Fruit fly (Drosophila melanogaster) whole organism, prepupa: ENCODE results near the gene Phf5a.

Source experiments
- Blimp-1 ChIP-seq: fragments of 200-800 bp; sonication (Bioruptor generic); optimal IDR thresholded peaks from 3 replicates; lab custom pipeline; 2017; ENCODE audit warnings: missing biosample characterization, missing genetic modification characterization, mild to moderate bottlenecking, moderate library complexity, missing genetic modification reagents
- CG11294 ChIP-seq: fragments of 200-800 bp; sonication (Bioruptor generic); IDR thresholded peaks from 2 replicates; pipeline ENCODE4 v1.3.6; 2022; ENCODE audit warnings: missing biosample characterization, missing genetic modification characterization
- CG11762 ChIP-seq: fragments of 200-800 bp; sonication (Bioruptor generic); optimal IDR thresholded peaks from 3 replicates; lab custom pipeline; 2016; ENCODE audit warnings: missing biosample characterization, missing genetic modification characterization; ENCODE audit not compliant: insufficient read depth
- CG11902 ChIP-seq: fragments of 200-800 bp; sonication (Bioruptor generic); optimal IDR thresholded peaks from 3 replicates; lab custom pipeline; 2016; ENCODE audit warnings: missing biosample characterization, missing genetic modification characterization
- CG15336 ChIP-seq: fragments of 200-800 bp; sonication (Bioruptor generic); IDR thresholded peaks from 2 replicates; pipeline ENCODE4 v1.3.6; 2022; ENCODE audit warnings: missing biosample characterization, missing genetic modification characterization
- CG16779 ChIP-seq: fragments of 200-800 bp; sonication (Bioruptor generic); optimal IDR thresholded peaks from 3 replicates; lab custom pipeline; 2017; ENCODE audit warnings: missing biosample characterization, mild to moderate bottlenecking, missing genetic modification characterization
- CG3032 ChIP-seq: fragments of 200-800 bp; optimal IDR thresholded peaks from 2 replicates; lab custom pipeline; 2019; ENCODE audit warnings: missing biosample characterization, mild to moderate bottlenecking, missing genetic modification characterization, moderate library complexity
- CG31627 ChIP-seq: fragments of 200-800 bp; sonication (Bioruptor generic); optimal IDR thresholded peaks from 3 replicates; lab custom pipeline; 2016; ENCODE audit warnings: missing biosample characterization, missing genetic modification characterization
- CG32006 ChIP-seq: fragments of 200-800 bp; sonication (Bioruptor generic); optimal IDR thresholded peaks from 3 replicates; lab custom pipeline; 2017; ENCODE audit warnings: missing biosample characterization, mild to moderate bottlenecking, missing genetic modification characterization
- CG34406 ChIP-seq: fragments of 200-800 bp; sonication (Bioruptor generic); optimal IDR thresholded peaks from 3 replicates; lab custom pipeline; 2016; ENCODE audit warnings: missing biosample characterization, missing genetic modification characterization
- CG3919 ChIP-seq: fragments of 200-800 bp; sonication (Bioruptor generic); optimal IDR thresholded peaks from 3 replicates; lab custom pipeline; 2016; ENCODE audit warnings: missing biosample characterization, missing genetic modification characterization
- CG4318 ChIP-seq: fragments of 200-800 bp; sonication (Bioruptor generic); optimal IDR thresholded peaks from 3 replicates; lab custom pipeline; 2017; ENCODE audit warnings: missing biosample characterization, mild to moderate bottlenecking, missing genetic modification characterization
- CG6163 ChIP-seq: fragments of 200-800 bp; sonication (Bioruptor generic); IDR thresholded peaks from 3 replicates; pipeline ENCODE4 v1.3.6; 2022; ENCODE audit warnings: missing biosample characterization, missing genetic modification characterization
- CG6276 ChIP-seq: fragments of 200-800 bp; sonication (Bioruptor generic); optimal IDR thresholded peaks from 2 replicates; lab custom pipeline; 2017; ENCODE audit warnings: missing biosample characterization, mild to moderate bottlenecking, missing genetic modification characterization
- CG6792 ChIP-seq: fragments of 200-800 bp; sonication (Bioruptor generic); optimal IDR thresholded peaks from 3 replicates; lab custom pipeline; 2016; ENCODE audit warnings: missing biosample characterization, missing genetic modification characterization
- CG6808 ChIP-seq: fragments of 200-800 bp; sonication (Bioruptor generic); optimal IDR thresholded peaks from 3 replicates; lab custom pipeline; 2017; ENCODE audit warnings: missing biosample characterization, missing genetic modification characterization, mild to moderate bottlenecking, moderate library complexity, missing genetic modification reagents
- CG6854 ChIP-seq: fragments of 200-800 bp; sonication (Bioruptor generic); optimal IDR thresholded peaks from 2 replicates; lab custom pipeline; 2017; ENCODE audit warnings: missing biosample characterization, mild to moderate bottlenecking, missing genetic modification characterization
- CG8119 ChIP-seq: fragments of 200-800 bp; sonication (Bioruptor generic); IDR thresholded peaks from 3 replicates; pipeline ENCODE4 v1.3.6; 2022; ENCODE audit warnings: missing biosample characterization, missing genetic modification characterization
- CG8319 ChIP-seq: fragments of 200-800 bp; sonication (Bioruptor generic); optimal IDR thresholded peaks from 3 replicates; lab custom pipeline; 2016; ENCODE audit warnings: missing biosample characterization, missing genetic modification characterization
- CG8632 ChIP-seq: fragments of 200-800 bp; sonication (Bioruptor generic); optimal IDR thresholded peaks from 3 replicates; lab custom pipeline; 2016; ENCODE audit warnings: missing biosample characterization, missing genetic modification characterization
- CG9139 ChIP-seq: fragments of 200-800 bp; sonication (Bioruptor generic); optimal IDR thresholded peaks from 3 replicates; lab custom pipeline; 2017; ENCODE audit warnings: missing biosample characterization, mild to moderate bottlenecking, missing genetic modification characterization
- Eip75B ChIP-seq: fragments of 200-800 bp; sonication (Bioruptor generic); optimal IDR thresholded peaks from 3 replicates; lab custom pipeline; 2016; ENCODE audit warnings: missing biosample characterization, missing genetic modification characterization
- Eip78C ChIP-seq: fragments of 200-800 bp; sonication (Bioruptor generic); peaks from one replicate; lab custom pipeline; 2016; ENCODE audit warnings: missing biosample characterization, missing genetic modification characterization
- Eip93F ChIP-seq: fragments of 200-800 bp; sonication (Bioruptor generic); optimal IDR thresholded peaks from 2 replicates; lab custom pipeline; 2016; ENCODE audit warnings: missing biosample characterization, mild to moderate bottlenecking, missing genetic modification characterization
- Ets96B ChIP-seq: fragments of 200-800 bp; optimal IDR thresholded peaks from 2 replicates; lab custom pipeline; 2019; ENCODE audit warnings: missing biosample characterization, mild to moderate bottlenecking, missing genetic modification characterization, moderate library complexity
- Gug ChIP-seq: fragments of 200-800 bp; sonication (Bioruptor generic); IDR thresholded peaks from 2 replicates; pipeline ENCODE4 v1.3.6; 2022; ENCODE audit warnings: missing biosample characterization, missing genetic modification characterization
- Hr38 ChIP-seq: sonication (Bioruptor generic); optimal IDR thresholded peaks from 2 replicates; lab custom pipeline; 2016; ENCODE audit warnings: missing biosample characterization, missing genetic modification characterization
- Lpt ChIP-seq: fragments of 200-800 bp; sonication (Bioruptor generic); optimal IDR thresholded peaks from 3 replicates; lab custom pipeline; 2016; ENCODE audit warnings: missing biosample characterization, missing genetic modification characterization
- Met ChIP-seq: fragments of 200-800 bp; sonication (Bioruptor generic); optimal IDR thresholded peaks from 3 replicates; lab custom pipeline; 2016; ENCODE audit warnings: missing biosample characterization, missing genetic modification characterization
- OdsH ChIP-seq: fragments of 200-800 bp; sonication (Bioruptor generic); optimal IDR thresholded peaks from 3 replicates; lab custom pipeline; 2016; ENCODE audit warnings: missing biosample characterization, missing genetic modification characterization
- Sox102F ChIP-seq: fragments of 200-800 bp; sonication (Bioruptor generic); optimal IDR thresholded peaks from 2 replicates; lab custom pipeline; 2016; ENCODE audit warnings: missing biosample characterization, mild to moderate bottlenecking, missing genetic modification characterization
- Sox14 ChIP-seq: fragments of 200-800 bp; sonication (Bioruptor generic); optimal IDR thresholded peaks from 3 replicates; lab custom pipeline; 2016; ENCODE audit warnings: missing biosample characterization, missing genetic modification characterization
- Sox15 ChIP-seq: fragments of 200-800 bp; sonication (Bioruptor generic); optimal IDR thresholded peaks from 3 replicates; lab custom pipeline; 2016; ENCODE audit warnings: missing biosample characterization, missing genetic modification characterization
- acj6 ChIP-seq: fragments of 200-800 bp; sonication (Bioruptor generic); optimal IDR thresholded peaks from 3 replicates; lab custom pipeline; 2016; ENCODE audit warnings: missing biosample characterization, missing genetic modification characterization
- cyc ChIP-seq: fragments of 200-800 bp; sonication (Bioruptor generic); optimal IDR thresholded peaks from 3 replicates; lab custom pipeline; 2016; ENCODE audit warnings: missing biosample characterization, missing genetic modification characterization
- dac ChIP-seq: fragments of 200-800 bp; sonication (Bioruptor generic); optimal IDR thresholded peaks from 2 replicates; lab custom pipeline; 2017; ENCODE audit warnings: missing biosample characterization, mild to moderate bottlenecking, missing genetic modification characterization
- dsx ChIP-seq: fragments of 200-800 bp; optimal IDR thresholded peaks from 3 replicates; lab custom pipeline; 2019; ENCODE audit warnings: missing biosample characterization, mild to moderate bottlenecking, missing genetic modification characterization, moderate library complexity; ENCODE audit not compliant: poor library complexity, severe bottlenecking
- eg ChIP-seq: fragments of 200-800 bp; sonication (Bioruptor generic); IDR thresholded peaks from 3 replicates; pipeline ENCODE4 v1.3.6; 2022; ENCODE audit warnings: missing biosample characterization, missing genetic modification characterization
- esn ChIP-seq: fragments of 200-800 bp; sonication (Bioruptor generic); optimal IDR thresholded peaks from 2 replicates; lab custom pipeline; 2016; ENCODE audit warnings: missing biosample characterization, mild to moderate bottlenecking, missing genetic modification characterization, moderate library complexity
- fd59A ChIP-seq: fragments of 200-800 bp; sonication (Bioruptor generic); optimal IDR thresholded peaks from 2 replicates; lab custom pipeline; 2017; ENCODE audit warnings: missing biosample characterization, mild to moderate bottlenecking, missing genetic modification characterization, missing genetic modification reagents
- fd85E ChIP-seq: fragments of 200-800 bp; sonication (Bioruptor generic); optimal IDR thresholded peaks from 3 replicates; lab custom pipeline; 2016; ENCODE audit warnings: missing biosample characterization, missing genetic modification characterization
- net ChIP-seq: fragments of 200-800 bp; sonication (Bioruptor generic); optimal IDR thresholded peaks from 3 replicates; lab custom pipeline; 2016; ENCODE audit warnings: missing biosample characterization, missing genetic modification characterization
- pdm3 ChIP-seq: fragments of 200-800 bp; sonication (Bioruptor generic); optimal IDR thresholded peaks from 3 replicates; lab custom pipeline; 2016; ENCODE audit warnings: missing biosample characterization, missing genetic modification characterization
- spab ChIP-seq: fragments of 200-800 bp; sonication (Bioruptor generic); optimal IDR thresholded peaks from 2 replicates; lab custom pipeline; 2017; ENCODE audit warnings: missing biosample characterization, mild to moderate bottlenecking, missing genetic modification characterization, missing genetic modification reagents
- ss ChIP-seq, 2 experiments: fragments of 200-800 bp; sonication (Bioruptor generic); optimal IDR thresholded peaks; 2 replicates in 1 of 2; 3 replicates in 1 of 2; lab custom pipeline; 2017 to 2018; ENCODE audit warnings: mild to moderate bottlenecking in 2 of 2, missing biosample characterization in 2 of 2, missing genetic modification characterization in 2 of 2, moderate library complexity in 1 of 2
- svp ChIP-seq: fragments of 200-800 bp; sonication (Bioruptor generic); peaks from one replicate; lab custom pipeline; 2016; ENCODE audit warnings: missing biosample characterization, missing genetic modification characterization
- topi ChIP-seq: fragments of 200-800 bp; sonication (Bioruptor generic); optimal IDR thresholded peaks from 3 replicates; lab custom pipeline; 2016; ENCODE audit warnings: missing biosample characterization, missing genetic modification characterization
- vri ChIP-seq: fragments of 200-800 bp; sonication (Bioruptor generic); optimal IDR thresholded peaks from 3 replicates; lab custom pipeline; 2016; ENCODE audit warnings: missing biosample characterization, mild to moderate bottlenecking, missing genetic modification characterization

Phf5a gene

DNA sequence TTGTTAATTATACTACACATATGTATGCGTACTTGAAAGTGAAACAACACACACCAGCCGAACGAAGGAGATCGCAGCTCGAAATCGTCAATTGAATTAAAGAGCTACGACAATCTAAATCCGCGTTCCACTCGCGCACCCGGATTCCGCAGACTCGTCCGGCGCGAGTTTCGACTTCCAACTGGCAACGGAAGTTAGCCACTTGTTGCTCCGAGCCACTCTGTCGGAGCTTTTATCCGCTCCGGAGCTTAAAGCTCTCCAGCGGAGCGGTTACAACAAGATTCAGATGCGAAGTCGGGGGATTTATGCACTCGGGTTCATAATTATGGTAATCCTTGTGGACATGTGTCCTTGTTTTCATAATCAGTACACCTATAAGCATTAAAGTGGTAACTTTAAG, 25.1 kb downstream of the Phf5a start, which contains the start of gene Rchy1 (continued):
- TF ChIP-seq Sox15 (GFP tag; lab: Kevin White, UChicago), result no peak
- peak; percentile 12 for TF ChIP-seq CG6854
- no peak for TF ChIP-seq dsx (GFP tag; lab: Kevin White, UChicago)
- TF ChIP-seq Blimp-1 (GFP tag; lab: Kevin White, UChicago), result no peak
- TF ChIP-seq ss (GFP tag; optimal IDR thresholded peaks at IDR 0.05; lab: Kevin White, UChicago), result peak in 1 of 2 experiments; percentile 25
- TF ChIP-seq CG3032 (tag; lab: Kevin White, UChicago), result no peak
- peak; percentile 21; the same call in 1 of the 2 replicates for TF ChIP-seq CG15336 (GFP tag; lab: Robert Waterston, UW)
- TF ChIP-seq CG4318, result no peak
- no peak for TF ChIP-seq Gug (GFP tag; lab: Robert Waterston, UW)
- peak; percentile 78 for TF ChIP-seq Eip78C (GFP tag; lab: Kevin White, UChicago)
- no peak for TF ChIP-seq CG32006
- peak; percentile 72 for TF ChIP-seq svp (GFP tag; lab: Kevin White, UChicago)
- no peak for TF ChIP-seq dac
- peak; percentile 67 for TF ChIP-seq eg (GFP tag; lab: Robert Waterston, UW)
- TF ChIP-seq CG11294 (GFP tag; lab: Robert Waterston, UW), result no peak; the same call in 1 of the 2 replicates
- TF ChIP-seq Hr38 (GFP tag; lab: Kevin White, UChicago), result no peak
- TF ChIP-seq CG6792, result no peak
- peak; percentile 12 for TF ChIP-seq CG8632 (GFP tag; lab: Kevin White, UChicago)
- no peak for TF ChIP-seq CG11762
- no peak for TF ChIP-seq CG11902
- no peak for TF ChIP-seq CG31627
- TF ChIP-seq CG8319 (GFP tag; lab: Kevin White, UChicago), result no peak
- TF ChIP-seq fd85E (GFP tag; lab: Kevin White, UChicago), result no peak
- peak; percentile 33 for TF ChIP-seq net (GFP tag; lab: Kevin White, UChicago)
- TF ChIP-seq topi, result no peak
- TF ChIP-seq fd59A (GFP tag; lab: Kevin White, UChicago), result no peak
- no peak for TF ChIP-seq Eip75B
- TF ChIP-seq, all 60 proteins: peak for 15

DNA sequence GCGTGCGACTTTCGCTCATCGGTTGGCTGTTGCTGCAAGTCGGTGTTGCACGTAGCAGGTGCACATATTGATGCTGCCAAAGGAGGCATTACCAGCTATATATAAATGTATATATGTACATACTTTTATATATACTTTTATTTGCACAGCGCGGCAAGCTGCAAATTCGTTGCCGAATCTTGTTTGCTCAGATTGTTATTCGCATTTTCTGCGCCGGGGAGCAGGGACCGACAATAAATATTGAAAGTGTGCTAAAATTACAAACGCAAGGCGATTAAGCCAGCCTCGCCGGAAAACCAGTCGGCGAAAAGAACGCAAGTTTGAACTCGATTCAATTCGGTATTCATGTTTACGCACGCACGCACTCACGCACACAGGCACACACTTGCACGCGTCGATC, 25.9 kb downstream of the Phf5a start:
- no peak for TF ChIP-seq esn
- TF ChIP-seq ss (GFP tag; optimal IDR thresholded peaks at IDR 0.05; lab: Kevin White, UChicago), result peak in 1 of 2 experiments; percentile 48
- no peak for TF ChIP-seq CG32006
- no peak for TF ChIP-seq CG31627
- no peak for TF ChIP-seq net (GFP tag; lab: Kevin White, UChicago)
- no peak for TF ChIP-seq Sox15 (GFP tag; lab: Kevin White, UChicago)
- TF ChIP-seq Hr38 (GFP tag; lab: Kevin White, UChicago), result no peak
- 0 out of 3 replicates have a peak, but pooled peaks have one; percentile 2 for TF ChIP-seq CG8119
- TF ChIP-seq CG11902, result no peak
- TF ChIP-seq CG16779 (tag; lab: Kevin White, UChicago), result no peak
- TF ChIP-seq CG3032 (tag; lab: Kevin White, UChicago), result no peak
- no peak for TF ChIP-seq CG6792
- TF ChIP-seq CG6163 (GFP tag; lab: Robert Waterston, UW), result no peak
- TF ChIP-seq OdsH, result no peak
- no peak for TF ChIP-seq CG34406 (GFP tag; lab: Kevin White, UChicago)
- TF ChIP-seq CG6808 (GFP tag; lab: Kevin White, UChicago), result no peak
- no peak for TF ChIP-seq acj6
- TF ChIP-seq Lpt (GFP tag; lab: Kevin White, UChicago), result no peak
- no peak for TF ChIP-seq Eip93F
- TF ChIP-seq cyc (GFP tag; lab: Kevin White, UChicago), result no peak
- TF ChIP-seq CG9139 (GFP tag; lab: Kevin White, UChicago), result no peak
- TF ChIP-seq Blimp-1 (GFP tag; lab: Kevin White, UChicago), result peak; percentile 39
- TF ChIP-seq Ets96B (tag; lab: Kevin White, UChicago), result no peak
- TF ChIP-seq CG6854, result peak; percentile 3
- no peak for TF ChIP-seq fd85E (GFP tag; lab: Kevin White, UChicago)
- TF ChIP-seq dac, result no peak
- no peak for TF ChIP-seq CG6276 (GFP tag; lab: Kevin White, UChicago)
- no peak for TF ChIP-seq CG15336 (GFP tag; lab: Robert Waterston, UW)
- TF ChIP-seq CG3919, result no peak
- no peak for TF ChIP-seq Sox14 (GFP tag; lab: Kevin White, UChicago)
- TF ChIP-seq Met (GFP tag; lab: Kevin White, UChicago), result no peak
- TF ChIP-seq CG11762, result no peak
- no peak for TF ChIP-seq pdm3
- TF ChIP-seq spab (GFP tag; lab: Kevin White, UChicago), result no peak
- no peak for TF ChIP-seq Sox102F (GFP tag; lab: Kevin White, UChicago)
- TF ChIP-seq Gug (GFP tag; lab: Robert Waterston, UW), result no peak
- TF ChIP-seq vri (GFP tag; lab: Kevin White, UChicago), result peak; percentile 18
- TF ChIP-seq, all 60 proteins: peak for 5
